Worm (Caenorhabditis elegans) whole organism, late embryonic: ENCODE measurements around the gene ZK742.6.

Experiments used
- C38D4.7 ChIP-seq: fragments of 200-800 bp; sonication (Bioruptor generic); optimal IDR thresholded peaks from 2 replicates; lab custom pipeline; 2018; ENCODE audit warnings: mild to moderate bottlenecking, missing genetic modification characterization, moderate library complexity, missing compliant biosample characterization
- K02D7.2 ChIP-seq: sonication (generic microtip); optimal IDR thresholded peaks from 2 replicates; lab custom pipeline; 2017; ENCODE audit warnings: mild to moderate bottlenecking, missing genetic modification characterization, missing compliant biosample characterization
- hlh-30 ChIP-seq: sonication (generic microtip); optimal IDR thresholded peaks from 2 replicates; lab custom pipeline; 2017; ENCODE audit warnings: antibody characterized with exemption, missing genetic modification characterization, missing compliant biosample characterization; ENCODE audit not compliant: insufficient read depth
- lim-6 ChIP-seq: sonication (generic microtip); optimal IDR thresholded peaks from 2 replicates; lab custom pipeline; 2016; ENCODE audit warnings: missing genetic modification characterization, missing compliant biosample characterization
- nfya-1 ChIP-seq: sonication (generic microtip); optimal IDR thresholded peaks from 2 replicates; lab custom pipeline; 2017; ENCODE audit warnings: missing genetic modification characterization, mild to moderate bottlenecking, missing compliant biosample characterization, antibody characterized with exemption, moderate library complexity
- pqm-1 ChIP-seq: sonication (generic microtip); optimal IDR thresholded peaks from 2 replicates; lab custom pipeline; 2016; ENCODE audit warnings: missing genetic modification characterization, missing compliant biosample characterization

- TF ChIP-seq C38D4.7 (GFP tag; lab: Kevin White, UChicago) (no peak), hlh-30 (tag; lab: Kevin White, UChicago) (peak; percentile 94), pqm-1 (tag; lab: Kevin White, UChicago) (no peak), K02D7.2 (no peak), nfya-1 (tag; lab: Kevin White, UChicago) (no peak), lim-6 (tag; lab: Kevin White, UChicago) (no peak)
Measured at ce11 chrV:7804064-7804800, 10.5 kb downstream of the ZK742.6 start, which contains the start of gene uvs-1.
